Fruit fly (Drosophila melanogaster): ENCODE measurements around the gene CG6959.

The CG6959 gene

DNA sequence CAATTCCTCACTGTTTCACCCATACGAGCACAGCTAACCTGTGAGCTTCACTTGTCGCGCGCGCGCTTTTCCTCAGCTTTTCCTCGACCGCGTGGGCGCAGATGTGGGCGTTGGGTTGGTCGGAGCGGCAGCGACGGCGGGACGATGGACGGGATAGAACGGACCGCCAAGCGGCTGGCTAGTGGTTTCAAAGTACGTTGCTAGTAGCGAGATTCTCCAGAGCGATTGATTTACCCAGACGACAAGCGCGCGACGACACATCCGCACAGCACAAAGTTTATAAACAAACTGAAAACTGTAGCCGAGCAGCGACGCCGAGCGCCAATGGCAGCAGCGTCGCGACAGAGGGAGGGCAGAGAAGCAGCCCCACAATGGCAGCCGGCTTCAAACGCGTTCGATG, at the start of gene CG6959:
CG6959 (minus strand) TSS at position 292 of the 400 bp plus-strand sequence.
- TF ChIP-seq CTCF (optimal IDR thresholded peaks at IDR 0.05) (no peak), CG8478 (optimal IDR thresholded peaks at IDR 0.05) (no peak)

DNA sequence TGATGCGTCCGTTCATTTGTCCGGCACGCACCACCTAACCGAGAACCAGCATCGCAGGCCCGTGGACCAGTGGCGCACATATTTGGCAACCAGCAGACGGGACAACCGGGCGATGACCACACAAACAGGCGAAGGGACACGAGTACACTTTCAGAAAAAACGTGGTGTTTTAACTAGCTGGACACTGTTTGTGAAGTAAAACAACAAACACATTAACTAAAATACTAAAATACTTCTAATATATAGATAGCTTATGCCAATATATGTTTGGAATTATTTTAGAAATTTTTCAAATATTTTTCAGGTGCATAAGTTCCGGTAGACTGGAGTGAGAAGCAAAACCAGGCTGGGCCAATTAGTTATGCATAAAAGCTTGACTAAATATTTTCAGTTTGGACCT, 33.6 kb upstream of the CG6959 start:
- no peak for TF ChIP-seq CG8478 (optimal IDR thresholded peaks at IDR 0.05)
- no peak for TF ChIP-seq CTCF (optimal IDR thresholded peaks at IDR 0.05)

DNA sequence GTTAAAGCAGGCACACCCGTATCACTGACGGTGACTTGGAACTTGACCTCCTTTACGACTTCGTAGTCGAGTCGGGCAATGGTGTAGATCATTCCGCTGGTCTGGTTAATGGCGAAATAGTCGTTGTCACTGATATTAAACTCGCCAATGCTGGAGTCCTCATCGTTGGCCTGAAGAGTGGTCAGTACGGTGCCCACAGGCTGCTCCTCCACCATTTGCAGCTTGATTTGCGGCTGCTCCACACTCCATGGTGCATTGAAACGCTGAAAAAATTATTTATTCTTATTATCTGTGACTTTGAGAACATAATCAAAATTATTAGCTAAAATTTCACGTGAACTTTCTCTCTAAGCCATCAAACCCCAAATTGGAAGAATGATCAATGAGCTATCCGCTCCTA, 28.0 kb upstream of the CG6959 start, which contains the start of gene CG34307:
CG34307 (plus strand) TSS at position 301 of the 400 bp plus-strand sequence.
- TF ChIP-seq CTCF (optimal IDR thresholded peaks at IDR 0.05) (no peak), CG8478 (optimal IDR thresholded peaks at IDR 0.05) (no peak)

DNA sequence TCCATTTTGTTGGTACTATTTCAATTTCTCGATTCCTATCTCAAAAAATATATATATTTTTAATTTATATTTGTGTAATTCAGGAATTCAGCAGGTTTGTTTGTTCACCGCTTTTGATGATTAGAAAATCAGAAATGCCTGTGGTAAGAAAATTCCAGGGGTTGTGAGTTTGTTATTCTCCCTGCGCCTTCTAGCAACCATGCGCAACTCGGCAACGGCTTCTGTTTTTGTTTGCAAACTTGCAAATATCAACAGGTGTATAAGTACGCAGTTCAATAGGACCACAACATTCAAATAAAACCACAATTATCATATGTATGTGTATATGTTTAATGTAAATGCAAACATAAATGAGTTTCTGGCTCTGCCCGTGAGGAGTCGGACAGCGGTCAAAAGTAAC, 23.9 kb upstream of the CG6959 start, which contains the start of gene Dnali1:
Dnali1 (minus strand) TSS at position 101 of the 400 bp plus-strand sequence.
- TF ChIP-seq CTCF (optimal IDR thresholded peaks at IDR 0.05) (no peak), CG8478 (optimal IDR thresholded peaks at IDR 0.05) (no peak)

DNA sequence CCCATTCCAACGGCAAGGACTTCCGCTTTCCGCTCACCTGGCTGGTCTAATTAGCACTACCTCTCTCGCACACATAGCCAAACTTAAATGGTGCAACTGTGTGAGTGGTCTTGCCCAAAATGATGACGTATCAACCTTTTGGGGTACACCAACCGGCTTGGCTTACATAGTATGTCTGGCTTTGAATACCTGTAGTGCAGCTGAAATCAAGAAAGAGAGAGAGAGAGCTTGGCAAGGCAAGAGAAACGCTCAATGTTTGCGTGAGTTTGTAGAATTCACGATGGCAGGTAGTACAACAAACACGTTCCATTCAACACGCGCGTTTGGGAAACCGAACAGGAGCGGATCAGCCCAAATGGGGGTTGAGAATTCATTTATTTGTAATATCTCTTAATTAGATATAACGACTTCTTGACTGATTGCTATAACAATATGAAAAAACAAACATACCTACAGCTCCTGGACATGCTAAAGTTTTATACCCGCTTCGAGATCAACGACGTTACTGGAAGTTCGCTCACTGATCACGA, 18.8 kb upstream of the CG6959 start:
- TF ChIP-seq CG8478 (optimal IDR thresholded peaks at IDR 0.05), result no peak
- TF ChIP-seq CTCF (optimal IDR thresholded peaks at IDR 0.05), result no peak

DNA sequence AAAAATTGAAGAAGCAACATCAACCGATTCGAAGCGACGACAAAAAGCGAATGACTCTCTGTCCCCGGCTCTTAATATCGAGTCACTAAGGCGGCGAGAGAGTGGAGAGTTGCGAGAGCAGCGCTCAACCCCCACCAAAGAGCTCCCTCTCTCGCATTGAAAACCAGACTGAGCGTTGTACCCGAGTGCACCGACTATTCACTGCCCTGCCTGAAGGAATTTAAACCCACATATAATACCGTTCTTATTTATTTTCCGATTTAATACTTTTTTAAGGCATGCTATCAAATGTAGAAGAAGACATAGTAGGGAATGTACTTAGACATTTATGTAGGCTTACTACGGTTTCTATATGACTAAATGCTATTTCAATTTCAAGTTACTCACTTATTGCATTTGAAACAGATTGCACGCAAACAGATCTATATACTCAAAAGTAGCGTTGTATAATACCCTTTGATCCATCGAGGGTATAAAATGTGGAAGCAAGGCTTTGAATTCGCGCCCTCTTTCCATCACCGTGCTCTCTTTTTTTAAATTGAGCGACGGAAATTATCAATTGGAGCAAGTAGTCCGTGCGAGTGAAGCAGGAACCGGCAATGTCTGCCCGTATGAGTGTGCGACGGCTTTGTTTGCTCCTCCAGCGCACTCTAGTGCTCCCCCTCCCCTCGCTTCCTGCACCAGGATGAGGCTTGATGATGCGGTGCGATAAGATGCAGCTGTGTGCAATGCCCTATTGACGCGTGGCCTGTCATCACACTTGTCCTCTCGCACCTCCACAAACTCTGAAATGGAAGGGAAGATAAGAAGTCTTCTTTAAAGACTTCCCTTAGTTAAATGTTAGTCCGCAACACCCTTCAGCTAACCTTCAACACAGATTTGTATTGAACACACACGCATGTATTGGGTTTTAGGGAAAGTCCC, 18.1 kb upstream of the CG6959 start, which contains the start of gene mthl5:
mthl5 (minus strand) TSS at position 55 of the 924 bp plus-strand sequence.
- no peak for TF ChIP-seq CTCF (optimal IDR thresholded peaks at IDR 0.05)
- TF ChIP-seq CG8478 (optimal IDR thresholded peaks at IDR 0.05), result no peak

DNA sequence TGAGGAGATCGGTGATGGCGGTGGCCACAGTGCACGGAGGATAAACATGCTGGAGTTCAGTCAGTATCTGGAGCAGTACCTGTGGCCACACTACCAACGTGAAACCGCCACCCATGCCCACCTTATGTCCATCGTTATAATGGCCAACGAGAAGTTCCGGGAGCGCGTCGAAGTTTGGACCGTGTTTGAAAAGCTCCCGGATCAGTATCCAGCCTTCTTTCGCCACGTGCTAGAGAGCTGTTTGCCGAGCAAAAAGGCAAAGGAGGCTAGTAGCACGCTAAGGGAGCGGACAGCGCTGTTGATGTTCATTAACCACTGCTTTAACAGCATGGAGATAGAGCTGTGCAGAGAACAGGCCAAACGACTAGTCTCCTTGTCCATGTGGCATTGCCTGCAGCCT, 13.9 kb upstream of the CG6959 start:
- no peak for TF ChIP-seq CTCF (optimal IDR thresholded peaks at IDR 0.05)
- no peak for TF ChIP-seq CG8478 (optimal IDR thresholded peaks at IDR 0.05)

DNA sequence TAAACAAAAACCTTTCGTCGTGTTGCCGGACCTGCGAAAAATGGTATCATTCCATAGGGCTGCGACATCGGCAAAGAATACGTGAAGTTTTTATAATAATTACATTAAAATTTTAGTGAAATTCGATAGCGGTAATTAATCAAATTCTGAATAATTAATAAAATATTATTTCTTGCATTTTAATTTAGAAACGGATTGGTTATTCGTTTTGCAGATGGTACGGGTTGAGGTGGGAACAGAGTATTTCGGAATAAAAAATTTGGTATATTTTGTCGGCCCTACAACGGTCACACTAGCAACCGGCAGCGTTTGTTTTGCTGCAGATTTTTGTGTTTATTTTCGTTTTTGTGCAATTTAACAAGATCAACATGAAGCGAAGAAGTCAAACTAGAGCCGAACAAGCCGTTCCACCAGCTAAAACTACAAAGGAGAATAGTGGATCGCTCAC, 13.3 kb upstream of the CG6959 start, which contains the start of the genes CG6962 and CG31368:
CG6962 (minus strand) TSS at position 29 of the 448 bp plus-strand sequence.
CG31368 (plus strand) TSS at position 285 of the 448 bp plus-strand sequence.
- TF ChIP-seq CTCF (optimal IDR thresholded peaks at IDR 0.05), result no peak
- TF ChIP-seq CG8478 (optimal IDR thresholded peaks at IDR 0.05), result no peak

DNA sequence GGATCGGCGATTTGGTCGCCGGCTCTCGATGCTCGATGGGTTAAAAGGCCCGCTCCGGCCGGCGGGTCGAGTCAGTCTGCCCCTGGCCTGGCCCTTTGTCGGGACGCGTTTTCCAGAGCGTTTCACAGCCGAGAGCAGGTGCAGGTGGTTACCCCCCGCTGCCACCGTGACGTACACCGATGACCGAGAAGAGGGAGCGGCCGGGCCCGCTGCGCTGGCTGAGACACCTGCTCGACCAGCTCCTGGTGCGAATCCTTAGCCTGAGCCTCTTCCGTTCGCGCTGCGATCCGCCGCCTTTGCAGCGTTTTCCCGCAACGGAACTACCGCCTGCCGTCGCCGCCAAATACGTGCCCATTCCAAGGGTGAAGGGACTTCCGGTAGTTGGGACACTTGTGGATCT, 7.9 kb upstream of the CG6959 start, which contains the start of gene sad:
sad (plus strand) TSS at position 74 of the 400 bp plus-strand sequence.
- TF ChIP-seq CG8478 (optimal IDR thresholded peaks at IDR 0.05), result no peak
- no peak for TF ChIP-seq CTCF (optimal IDR thresholded peaks at IDR 0.05)

DNA sequence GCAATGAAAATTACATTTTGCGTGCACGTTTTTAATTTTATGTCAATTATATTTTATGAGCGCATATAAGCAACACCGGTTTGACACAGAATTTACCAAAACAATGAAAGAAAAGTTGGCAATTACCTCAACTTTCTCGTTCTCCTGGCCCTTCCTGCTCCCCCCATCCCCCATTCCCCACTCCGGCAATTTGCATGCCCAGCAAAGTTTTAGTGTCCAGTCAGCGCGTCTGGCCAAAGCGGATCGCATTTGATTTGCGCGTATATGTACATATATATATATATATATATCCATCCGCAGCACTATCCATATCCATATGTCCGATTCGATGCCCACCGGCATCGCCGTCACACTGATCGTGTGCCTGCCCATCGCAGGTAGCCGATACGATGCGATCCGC, 7.5 kb upstream of the CG6959 start:
- TF ChIP-seq CG8478 (optimal IDR thresholded peaks at IDR 0.05), result no peak
- TF ChIP-seq CTCF (optimal IDR thresholded peaks at IDR 0.05), result no peak

DNA sequence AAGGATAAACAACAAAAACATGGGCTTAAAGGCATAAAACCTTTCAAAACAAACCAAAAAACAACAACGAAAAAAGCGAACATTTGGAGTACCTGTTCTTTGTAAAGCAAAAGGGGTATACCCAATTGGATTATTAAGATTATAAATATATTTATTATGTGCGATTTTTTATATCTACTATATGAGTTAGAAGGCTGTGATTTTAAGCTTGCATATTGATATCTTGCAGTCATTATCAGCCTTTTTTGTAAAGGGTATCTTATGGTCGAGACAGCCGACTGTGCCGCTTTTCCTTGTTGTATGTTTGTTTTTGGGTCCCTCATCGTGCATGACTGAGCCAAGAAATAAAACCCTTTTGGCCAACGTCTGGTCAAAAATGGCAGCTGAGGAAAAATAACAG, 3.4 kb upstream of the CG6959 start:
- TF ChIP-seq CG8478 (optimal IDR thresholded peaks at IDR 0.05) (no peak), CTCF (optimal IDR thresholded peaks at IDR 0.05) (no peak)

DNA sequence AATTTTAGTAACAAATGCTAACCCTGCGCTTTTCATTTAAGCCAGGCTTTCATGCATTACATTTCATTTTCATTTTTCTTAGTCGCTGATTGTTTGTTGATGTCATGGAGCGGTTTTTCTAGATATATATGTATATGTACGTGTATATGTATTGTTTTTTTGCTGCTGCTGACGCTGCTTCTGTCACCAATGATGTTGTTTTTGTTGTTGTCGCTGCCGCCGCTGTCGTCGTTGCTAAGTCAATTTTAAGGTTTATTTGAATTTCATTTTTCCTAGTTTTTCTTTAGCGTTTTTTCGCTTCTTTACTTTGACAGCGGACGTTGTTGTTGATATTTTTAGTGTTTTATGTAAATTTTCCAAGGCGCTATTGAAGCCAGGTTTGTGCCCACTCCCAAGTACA, 875 bp upstream of the CG6959 start:
- TF ChIP-seq CG8478 (optimal IDR thresholded peaks at IDR 0.05) (no peak), CTCF (optimal IDR thresholded peaks at IDR 0.05) (no peak)

DNA sequence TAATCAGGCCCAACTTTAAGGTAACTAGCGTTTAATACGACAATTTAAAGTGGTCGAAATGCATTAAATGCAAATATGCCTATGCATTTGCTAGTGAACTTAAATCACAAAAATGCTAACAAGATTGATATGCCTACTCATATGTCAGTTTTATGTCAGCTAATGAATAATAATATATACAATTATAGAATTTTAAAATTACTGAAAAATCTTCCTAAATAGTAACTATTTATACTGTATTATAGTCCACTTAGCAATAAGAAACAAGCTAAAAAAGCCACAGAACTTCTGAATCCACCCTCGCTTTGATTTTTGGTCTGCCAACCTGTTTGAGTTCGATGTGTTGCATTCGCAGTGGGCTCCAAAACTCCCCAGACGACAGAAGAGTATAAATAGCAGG, 415 bp upstream of the CG6959 start:
- TF ChIP-seq CTCF (optimal IDR thresholded peaks at IDR 0.05), result no peak
- no peak for TF ChIP-seq CG8478 (optimal IDR thresholded peaks at IDR 0.05)

DNA sequence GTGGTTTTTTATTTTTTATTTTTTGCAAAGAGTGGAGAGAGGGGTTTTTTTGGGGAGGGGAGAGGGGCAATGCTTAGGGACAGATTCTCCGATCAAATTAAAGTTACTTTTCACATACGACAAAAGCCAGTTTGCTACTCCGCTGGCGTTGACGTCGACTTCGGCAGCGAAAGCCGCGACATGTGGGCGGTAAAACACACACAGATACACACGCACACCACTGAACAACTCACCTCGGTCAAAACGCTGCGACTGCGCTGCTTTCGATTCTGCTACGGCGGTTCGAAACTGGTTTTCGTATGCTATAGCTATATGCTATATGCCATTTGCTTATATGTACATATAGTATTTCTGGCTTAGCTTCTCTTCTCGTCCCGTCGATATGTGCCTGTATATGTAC, 698 bp downstream of the CG6959 start:
- TF ChIP-seq CTCF (optimal IDR thresholded peaks at IDR 0.05) (no peak), CG8478 (optimal IDR thresholded peaks at IDR 0.05) (no peak)

DNA sequence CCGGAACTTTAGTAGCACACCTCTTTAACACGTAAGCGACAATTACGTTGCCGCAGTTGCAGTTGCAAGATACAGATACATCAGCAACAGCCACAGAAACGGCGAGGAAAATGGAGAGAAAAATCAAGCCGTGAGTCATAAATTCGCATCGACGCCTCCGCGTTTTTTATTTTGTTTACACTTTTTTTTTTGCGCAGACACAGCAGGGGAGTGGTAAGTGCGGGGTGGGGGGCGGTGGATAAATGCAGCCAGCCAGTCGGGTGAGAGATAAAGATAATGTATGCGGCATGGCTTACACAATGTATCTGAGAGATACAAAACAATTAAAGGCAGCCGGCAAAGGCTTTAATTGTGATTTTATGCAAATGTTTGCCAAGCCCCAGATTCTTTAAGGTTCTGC, 4.1 kb downstream of the CG6959 start:
- TF ChIP-seq CTCF (optimal IDR thresholded peaks at IDR 0.05) (no peak), CG8478 (optimal IDR thresholded peaks at IDR 0.05) (no peak)

All from S2 (cell line).